Worm (Caenorhabditis elegans): Measurements from ENCODE around the gene unc-18.

ce11 chrX:7670655-7671054, 12.0 kb upstream of the unc-18 start, which contains the start of gene F27D9.7:
- TF ChIP-seq ceh-62 (tag; optimal IDR thresholded peaks at IDR 0.05) (no peak), nhr-6 (tag; optimal IDR thresholded peaks at IDR 0.05) (no peak), nhr-237 (tag; optimal IDR thresholded peaks at IDR 0.05) (no peak), mdl-1 (tag; optimal IDR thresholded peaks at IDR 0.05) (no peak), lin-39 (tag; optimal IDR thresholded peaks at IDR 0.05) (no peak), mep-1 (tag; optimal IDR thresholded peaks at IDR 0.05) (no peak), lin-15B (tag; optimal IDR thresholded peaks at IDR 0.05) (no peak), ceh-44 (GFP tag; IDR thresholded peaks at IDR 0.05) (no peak), lin-13 (GFP tag; optimal IDR thresholded peaks at IDR 0.05) (no peak)
